Worm (Caenorhabditis elegans) whole organism, L2 larva: Measurements from ENCODE around the gene clec-117.

Source experiments
- elt-1 ChIP-seq: fragments of 150-350 bp; optimal IDR thresholded peaks from 2 replicates; lab custom pipeline; 2014; ENCODE audit warnings: missing biosample characterization, missing genetic modification characterization
- unc-55 ChIP-seq: fragments of 150-350 bp; sonication (generic microtip); optimal IDR thresholded peaks from 3 replicates; lab custom pipeline; 2014; ENCODE audit warnings: missing biosample characterization, missing genetic modification reagents, missing genetic modification characterization

DNA sequence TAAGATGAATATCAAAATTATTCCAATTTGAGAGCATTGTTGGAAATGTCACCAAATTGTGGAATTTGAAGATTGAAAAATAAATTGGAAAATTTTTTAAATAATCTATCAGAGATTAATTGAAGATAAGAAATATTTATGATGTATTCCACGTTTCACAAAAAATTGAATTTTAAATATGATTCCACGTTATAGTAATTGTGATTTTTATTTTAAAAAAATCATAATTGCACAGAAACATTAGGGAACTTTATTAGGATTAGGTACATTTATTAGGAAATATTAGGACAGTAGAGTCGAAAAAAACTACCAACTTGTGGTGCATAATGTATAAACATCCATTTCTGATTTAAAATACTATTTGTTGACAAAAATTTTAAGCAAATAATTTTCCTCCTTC lies 2.2 kb downstream of the clec-117 start, which contains the start of gene B0432.11:
- TF ChIP-seq unc-55 (GFP tag; lab: Kevin White, UChicago) (no peak), elt-1 (tag; lab: Kevin White, UChicago) (no peak)
